Worm (Caenorhabditis elegans): ENCODE measurements around the gene cdh-10.
A peak's percentile ranks its signal among the peaks of the same experiment; 100 is the strongest.

cdh-10 gene

DNA sequence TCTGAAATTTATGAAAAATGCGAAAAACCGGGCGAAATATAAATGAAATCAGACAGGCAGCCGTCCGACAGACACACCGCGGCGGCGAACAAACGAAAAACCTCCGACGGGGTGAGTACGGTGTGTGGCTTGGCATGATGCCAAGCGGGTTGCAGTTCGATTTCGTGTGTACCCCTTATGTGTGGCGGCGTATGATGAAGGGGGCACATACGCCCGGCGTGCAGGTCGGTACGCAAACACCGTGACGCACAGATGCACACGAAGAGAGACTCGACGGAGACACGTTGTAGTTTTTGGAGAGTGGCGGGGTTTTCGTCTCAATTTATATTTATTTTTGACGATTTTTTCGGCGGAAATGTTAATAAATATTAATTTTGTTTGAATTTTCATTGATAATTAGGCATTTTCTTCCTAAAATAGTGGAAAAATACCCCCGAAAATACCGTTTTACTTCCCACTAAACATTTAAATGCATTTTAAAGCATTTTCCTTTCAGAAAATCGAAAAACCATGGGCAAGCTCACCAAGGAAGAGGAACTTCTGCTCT, 74.1 kb downstream of the cdh-10 start, which contains the start of gene trap-3 (continued):
- TF ChIP-seq Y48G9A.11 (GFP tag; IDR thresholded peaks at IDR 0.05) (peak; percentile 87), dmd-6 (GFP tag; IDR thresholded peaks at IDR 0.05) (peak; percentile 97), rbr-2 (tag; optimal IDR thresholded peaks at IDR 0.05) (peak; percentile 98), dmd-8 (GFP tag; IDR thresholded peaks at IDR 0.05) (peak; percentile 60; the same call in 1 of the 2 replicates), nhr-237 (tag; optimal IDR thresholded peaks at IDR 0.05) (peak; percentile 61), F37D6.2 (tag; optimal IDR thresholded peaks at IDR 0.05) (peak; percentile 89), T26A8.4 (GFP tag; IDR thresholded peaks at IDR 0.05) (peak; percentile 97), Y75B8A.6 (GFP tag; IDR thresholded peaks at IDR 0.05) (0 out of 2 replicates have a peak, but pooled peaks have one; percentile 33), jun-1 (tag; optimal IDR thresholded peaks at IDR 0.05) (peak; percentile 90), daf-12 (tag; optimal IDR thresholded peaks at IDR 0.05) (no peak), nhr-77 (tag; optimal IDR thresholded peaks at IDR 0.05) (peak; percentile 89), tag-97 (GFP tag; IDR thresholded peaks at IDR 0.05) (no peak), dpl-1 (GFP tag; optimal IDR thresholded peaks at IDR 0.05) (peak; percentile 89), ces-1 (GFP tag; optimal IDR thresholded peaks at IDR 0.05) (no peak), hlh-30 (tag; optimal IDR thresholded peaks at IDR 0.05; ENCODE audit: insufficient read depth) (peak; percentile 95), lin-38 (GFP tag; IDR thresholded peaks at IDR 0.05) (peak; percentile 98), F26F4.8 (GFP tag; conservative IDR thresholded peaks at IDR 0.05) (no peak), zfp-3 (GFP tag; conservative IDR thresholded peaks at IDR 0.05) (peak; percentile 95), daf-19 (GFP tag; conservative IDR thresholded peaks at IDR 0.05) (0 out of 2 replicates have a peak, but pooled peaks have one; percentile 53)

DNA sequence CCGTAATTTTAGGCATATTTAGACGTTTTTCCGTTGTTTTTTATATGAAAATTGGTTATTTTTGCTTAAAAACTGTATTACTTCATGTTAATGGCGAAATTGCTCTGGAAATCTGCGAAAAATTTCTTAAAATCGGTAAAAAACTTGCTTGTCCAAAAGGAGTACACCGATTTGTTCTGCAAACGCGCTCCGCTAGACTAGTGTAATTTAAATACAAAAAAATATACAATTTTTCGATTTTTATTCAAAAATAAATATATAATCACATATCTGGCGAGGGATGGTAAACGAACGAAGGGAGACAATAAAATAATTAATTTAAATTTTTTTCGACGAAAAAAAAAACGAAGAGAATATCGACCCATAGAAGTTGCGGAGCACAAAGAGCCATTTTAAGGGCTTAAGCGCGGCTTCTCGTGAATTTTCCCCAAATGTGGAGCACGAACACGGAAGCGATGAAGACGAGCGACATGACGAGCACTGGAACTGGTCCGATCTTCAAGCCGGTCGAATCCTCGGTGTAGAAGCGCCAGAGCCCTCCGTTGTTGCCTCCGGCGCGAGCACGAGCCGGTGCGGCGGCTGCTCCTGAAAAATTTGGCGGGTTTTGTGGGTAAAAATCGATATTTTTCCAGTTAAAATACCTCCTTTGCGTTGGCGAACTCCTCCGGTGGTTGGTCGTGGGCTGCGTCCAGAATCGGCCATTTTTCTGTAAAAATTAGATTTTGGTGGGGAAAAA, 75.0 kb downstream of the cdh-10 start, which contains the start of gene sec-61.B:
sec-61.B (minus strand) TSS at position 706 of the 736 bp plus-strand sequence.
- TF ChIP-seq nhr-102 (tag; optimal IDR thresholded peaks at IDR 0.05) (peak; percentile 60), sdz-12 (GFP tag; optimal IDR thresholded peaks at IDR 0.05) (no peak), pha-4 (GFP tag; IDR thresholded peaks at IDR 0.05) (no peak), pha-4 (tag; optimal IDR thresholded peaks at IDR 0.05) (no peak), spr-1 (tag; optimal IDR thresholded peaks at IDR 0.05) (peak; percentile 24), F26F4.8 (GFP tag; conservative IDR thresholded peaks at IDR 0.05) (no peak), lin-13 (GFP tag; optimal IDR thresholded peaks at IDR 0.05) (no peak), Y5F2A.4 (GFP tag; optimal IDR thresholded peaks at IDR 0.05) (no peak), T26A8.4 (GFP tag; IDR thresholded peaks at IDR 0.05) (0 out of 2 replicates have a peak, but pooled peaks have one; percentile 49), aha-1 (tag) (peak; percentile 6), Y48G9A.11 (GFP tag; IDR thresholded peaks at IDR 0.05) (0 out of 2 replicates have a peak, but pooled peaks have one; percentile 36), daf-8 (GFP tag; IDR thresholded peaks at IDR 0.05) (no peak), F10B5.3 (tag; optimal IDR thresholded peaks at IDR 0.05) (no peak), lsy-2 (tag; optimal IDR thresholded peaks at IDR 0.05) (peak in 1 of 2 experiments; percentile 62), dve-1 (tag; optimal IDR thresholded peaks at IDR 0.05; ENCODE audit: insufficient read depth) (peak; percentile 21), fkh-10 (GFP tag; optimal IDR thresholded peaks at IDR 0.05) (no peak), Y105C5A.15 (GFP tag; IDR thresholded peaks at IDR 0.05) (0 out of 2 replicates have a peak, but pooled peaks have one; percentile 27), nhr-42 (GFP tag; IDR thresholded peaks at IDR 0.05) (0 out of 2 replicates have a peak, but pooled peaks have one; percentile 42), ceh-28 (tag; optimal IDR thresholded peaks at IDR 0.05) (no peak), arid-1 (GFP tag; conservative IDR thresholded peaks at IDR 0.05) (no peak), mep-1 (tag; optimal IDR thresholded peaks at IDR 0.05) (peak; percentile 68), dmd-8 (GFP tag; IDR thresholded peaks at IDR 0.05) (0 out of 2 replicates have a peak, but pooled peaks have one; percentile 16), vab-7 (GFP tag; IDR thresholded peaks at IDR 0.05) (peak; percentile 20; the same call in 1 of the 2 replicates), ceh-32 (tag; optimal IDR thresholded peaks at IDR 0.05; ENCODE audit: poor library complexity) (no peak), dmd-6 (GFP tag; IDR thresholded peaks at IDR 0.05) (0 out of 2 replicates have a peak, but pooled peaks have one; percentile 6), nhr-11 (tag; optimal IDR thresholded peaks at IDR 0.05) (no peak), egl-43 (GFP tag; IDR thresholded peaks at IDR 0.05) (0 out of 2 replicates have a peak, but pooled peaks have one; percentile 21), set-16 (GFP tag; IDR thresholded peaks at IDR 0.05) (peak; percentile 86), ceh-82 (tag; optimal IDR thresholded peaks at IDR 0.05) (no peak), hlh-11 (tag; optimal IDR thresholded peaks at IDR 0.05) (no peak), nhr-10 (tag; optimal IDR thresholded peaks at IDR 0.05) (no peak), hlh-30 (tag; optimal IDR thresholded peaks at IDR 0.05; ENCODE audit: insufficient read depth) (no peak), ZK546.5 (tag; optimal IDR thresholded peaks at IDR 0.05) (no peak), lin-38 (GFP tag; IDR thresholded peaks at IDR 0.05) (peak; percentile 84)

All from whole organism, L4 larva.